Worm (Caenorhabditis elegans) whole organism, L4 larva: ENCODE data around the gene sulp-7.

ENCODE experiments used
- F10B5.3 ChIP-seq: sonication (generic microtip); optimal IDR thresholded peaks from 2 replicates; lab custom pipeline; 2016; ENCODE audit warnings: mild to moderate bottlenecking, missing genetic modification characterization, missing compliant biosample characterization
- ZK546.5 ChIP-seq, 2 experiments: sonication (generic microtip); optimal IDR thresholded peaks; 2 replicates each; lab custom pipeline; 2017; ENCODE audit warnings: missing biosample characterization in 2 of 2, missing genetic modification characterization in 2 of 2
- aly-2 ChIP-seq: sonication (generic microtip); optimal IDR thresholded peaks from 2 replicates; lab custom pipeline; 2018; ENCODE audit warnings: missing biosample characterization, missing genetic modification characterization
- ama-1 ChIP-seq: fragments of 150-350 bp; optimal IDR thresholded peaks from 2 replicates; lab custom pipeline; 2014; ENCODE audit warnings: inconsistent platforms, mixed read lengths
- dve-1 ChIP-seq: sonication (generic microtip); optimal IDR thresholded peaks from 2 replicates; lab custom pipeline; 2017; ENCODE audit warnings: antibody characterized with exemption, mild to moderate bottlenecking, missing genetic modification characterization, missing compliant biosample characterization; ENCODE audit not compliant: insufficient read depth
- mep-1 ChIP-seq: fragments of 150-350 bp; sonication (generic microtip); optimal IDR thresholded peaks from 3 replicates; lab custom pipeline; 2014; ENCODE audit warnings: missing biosample characterization, missing genetic modification characterization
- nhr-111 ChIP-seq: fragments of 200-800 bp; sonication (Bioruptor generic); optimal IDR thresholded peaks from 2 replicates; lab custom pipeline; 2018; ENCODE audit warnings: mild to moderate bottlenecking, missing genetic modification characterization, missing compliant biosample characterization
- nhr-237 ChIP-seq: sonication (generic microtip); optimal IDR thresholded peaks from 2 replicates; lab custom pipeline; 2017; ENCODE audit warnings: missing biosample characterization, missing genetic modification characterization
- nhr-25 ChIP-seq: sonication (generic microtip); optimal IDR thresholded peaks from 2 replicates; lab custom pipeline; 2017; ENCODE audit warnings: missing genetic modification characterization, mild to moderate bottlenecking, missing compliant biosample characterization, antibody characterized with exemption, moderate library complexity, borderline replicate concordance; ENCODE audit not compliant: insufficient read depth
- nhr-28 ChIP-seq: fragments of 150-350 bp; optimal IDR thresholded peaks from 2 replicates; lab custom pipeline; 2014; ENCODE audit warnings: missing biosample characterization, missing genetic modification characterization
- tag-97 ChIP-seq: fragments of 200-800 bp; sonication (Bioruptor generic); IDR thresholded peaks from 2 replicates; pipeline ENCODE4 v1.3.6; 2022; ENCODE audit warnings: missing genetic modification characterization, missing compliant biosample characterization
- unc-39 ChIP-seq: sonication (generic microtip); optimal IDR thresholded peaks from 2 replicates; lab custom pipeline; 2017; ENCODE audit warnings: missing biosample characterization, missing genetic modification characterization
- zag-1 ChIP-seq: fragments of 150-350 bp; optimal IDR thresholded peaks from 2 replicates; lab custom pipeline; 2014; ENCODE audit warnings: missing biosample characterization, missing genetic modification characterization
- ztf-11 ChIP-seq: fragments of 150-350 bp; optimal IDR thresholded peaks from 2 replicates; lab custom pipeline; 2014; ENCODE audit warnings: missing biosample characterization, missing genetic modification characterization

DNA sequence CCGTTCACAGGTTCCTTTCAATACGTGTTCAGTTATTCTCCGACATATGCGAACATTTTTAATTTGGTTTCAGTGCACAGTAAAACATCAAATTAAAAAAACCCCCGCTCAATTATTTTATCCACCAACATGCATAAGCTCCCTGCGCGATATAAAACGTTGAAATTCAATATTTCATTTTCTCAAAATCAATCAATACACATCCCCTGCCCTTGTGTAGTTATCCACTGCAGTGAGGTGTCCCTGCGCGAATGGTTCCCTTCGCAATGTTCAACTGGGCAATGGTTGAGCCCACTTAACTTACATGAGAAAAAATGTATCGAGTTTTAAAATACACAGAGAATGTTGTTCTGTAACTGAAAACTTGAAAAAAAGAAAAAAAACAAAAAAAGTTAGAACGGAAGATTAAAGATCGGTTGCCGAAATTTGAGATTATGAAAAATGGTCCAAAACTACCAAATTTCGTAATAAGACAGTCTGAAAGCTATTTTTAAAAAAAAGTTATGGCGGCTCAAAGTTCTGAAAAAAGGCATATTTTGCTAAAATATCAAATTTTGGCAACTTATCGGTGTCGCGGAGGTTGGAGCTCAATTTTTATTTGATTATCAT lies 13.6 kb downstream of the sulp-7 start:
- TF ChIP-seq nhr-25 (tag; lab: Kevin White, UChicago) (peak; percentile 98), aly-2 (tag; lab: Kevin White, UChicago) (peak; percentile 73), unc-39 (peak; percentile 94), tag-97 (peak; percentile 97), F10B5.3 (tag; lab: Kevin White, UChicago) (peak; percentile 98), ztf-11 (peak; percentile 100), nhr-111 (GFP tag; lab: Kevin White, UChicago) (peak; percentile 74), ZK546.5 (tag; optimal IDR thresholded peaks at IDR 0.05; lab: Kevin White, UChicago) (peak; percentile 67 to 83), mep-1 (peak; percentile 100), ama-1 (lab: Kevin White, UChicago) (no peak), nhr-237 (tag; lab: Kevin White, UChicago) (peak; percentile 98), zag-1 (peak; percentile 100), dve-1 (tag; lab: Kevin White, UChicago) (peak; percentile 100), nhr-28 (tag; lab: Kevin White, UChicago) (peak; percentile 98)
